Worm (Caenorhabditis elegans): Measurements from ENCODE around the gene spsb-1.
A peak's percentile ranks its signal among the peaks of the same experiment; 100 is the strongest.

Gene spsb-1

ce11 chrII:15197500-15197899, 967 bp downstream of the spsb-1 start:
- peak; percentile 10 for TF ChIP-seq elt-2 (tag; optimal IDR thresholded peaks at IDR 0.05)
- TF ChIP-seq lin-35 (GFP tag; optimal IDR thresholded peaks at IDR 0.05): peak in 1 of 2 experiments; percentile 10
- no peak for TF ChIP-seq Y116A8C.19 (tag; optimal IDR thresholded peaks at IDR 0.05; ENCODE audit: borderline replicate concordance)

ce11 chrII:15203398-15204068, 7.0 kb downstream of the spsb-1 start:
- no peak for TF ChIP-seq efl-1 (optimal IDR thresholded peaks at IDR 0.05)
- peak in 1 of 2 experiments; percentile 90 for TF ChIP-seq efl-1 (GFP tag; optimal IDR thresholded peaks at IDR 0.05 in 1 of 2)
- no peak for TF ChIP-seq nhr-90 (tag; optimal IDR thresholded peaks at IDR 0.05; ENCODE audit: poor library complexity)
- no peak for TF ChIP-seq Y116A8C.19 (tag; optimal IDR thresholded peaks at IDR 0.05; ENCODE audit: borderline replicate concordance)
- peak; percentile 71 for TF ChIP-seq nhr-85 (tag)
- TF ChIP-seq irx-1 (tag; optimal IDR thresholded peaks at IDR 0.05): no peak

ce11 chrII:15204069-15204850, 7.7 kb downstream of the spsb-1 start:
- TF ChIP-seq jun-1 (tag; optimal IDR thresholded peaks at IDR 0.05) (no peak), nhr-20 (tag; optimal IDR thresholded peaks at IDR 0.05) (no peak), grh-1 (GFP tag; IDR thresholded peaks at IDR 0.05) (no peak), isw-1 (GFP tag; IDR thresholded peaks at IDR 0.05) (no peak)

ce11 chrII:15205346-15205745, 8.8 kb downstream of the spsb-1 start:
- TF ChIP-seq lin-35 (GFP tag; optimal IDR thresholded peaks at IDR 0.05) (peak; percentile 24 to 71), aly-2 (tag; optimal IDR thresholded peaks at IDR 0.05) (no peak), nhr-28 (tag; optimal IDR thresholded peaks at IDR 0.05) (no peak), lir-3 (tag; optimal IDR thresholded peaks at IDR 0.05; ENCODE audit: poor library complexity) (peak; percentile 76), rnt-1 (tag; optimal IDR thresholded peaks at IDR 0.05) (peak; percentile 36), nhr-19 (GFP tag; conservative IDR thresholded peaks at IDR 0.05) (peak; percentile 56), lin-14 (GFP tag; optimal IDR thresholded peaks at IDR 0.05) (peak; percentile 81), vab-15 (tag; optimal IDR thresholded peaks at IDR 0.05) (peak; percentile 62), dpl-1 (GFP tag; optimal IDR thresholded peaks at IDR 0.05) (peak in 2 of 3 experiments; percentile 23 to 56), snu-23 (GFP tag; optimal IDR thresholded peaks at IDR 0.05) (peak; percentile 84), nhr-85 (tag) (peak; percentile 93), nhr-90 (tag; optimal IDR thresholded peaks at IDR 0.05; ENCODE audit: poor library complexity) (peak; percentile 56), elt-2 (tag; optimal IDR thresholded peaks at IDR 0.05) (no peak), lsy-2 (tag; optimal IDR thresholded peaks at IDR 0.05) (peak; percentile 44 to 60), blmp-1 (tag; optimal IDR thresholded peaks at IDR 0.05) (peak; percentile 34), efl-1 (optimal IDR thresholded peaks at IDR 0.05) (peak; percentile 20 to 21), efl-1 (GFP tag; optimal IDR thresholded peaks at IDR 0.05 in 1 of 2) (peak; percentile 29), nhr-11 (tag; optimal IDR thresholded peaks at IDR 0.05) (no peak), nhr-47 (tag; optimal IDR thresholded peaks at IDR 0.05) (peak; percentile 38), nhr-84 (tag; optimal IDR thresholded peaks at IDR 0.05) (no peak), unc-130 (tag; optimal IDR thresholded peaks at IDR 0.05) (peak; percentile 18), tbx-2 (tag; optimal IDR thresholded peaks at IDR 0.05) (peak; percentile 76), pqm-1 (tag; optimal IDR thresholded peaks at IDR 0.05) (no peak), nhr-20 (tag; optimal IDR thresholded peaks at IDR 0.05) (peak; percentile 80), nhr-71 (tag; optimal IDR thresholded peaks at IDR 0.05) (peak; percentile 84), swsn-7 (tag; optimal IDR thresholded peaks at IDR 0.05) (no peak), mdl-1 (tag; optimal IDR thresholded peaks at IDR 0.05) (peak in 1 of 2 experiments; percentile 83), ceh-82 (tag; optimal IDR thresholded peaks at IDR 0.05) (no peak), lin-15B (tag; optimal IDR thresholded peaks at IDR 0.05) (no peak), grh-1 (GFP tag; IDR thresholded peaks at IDR 0.05) (peak; percentile 74), elt-3 (tag; optimal IDR thresholded peaks at IDR 0.05) (peak in 3 of 6 experiments; percentile 57 to 81 (median 80)), fkh-4 (tag; optimal IDR thresholded peaks at IDR 0.05; ENCODE audit: borderline replicate concordance) (no peak)

Measured in whole organism, L1 larva.